Fruit fly (Drosophila melanogaster) whole organism, embryonic: ENCODE results near the gene Cbp20.

ENCODE experiments used
- Aef1 ChIP-seq: fragments of 200-800 bp; sonication (Bioruptor generic); IDR thresholded peaks from 3 replicates; pipeline ENCODE4 v1.3.6; 2022; ENCODE audit warnings: missing biosample characterization, missing genetic modification characterization
- CG10543 ChIP-seq: fragments of 200-800 bp; sonication (Bioruptor generic); optimal IDR thresholded peaks from 3 replicates; lab custom pipeline; 2017; ENCODE audit warnings: missing biosample characterization, mild to moderate bottlenecking, missing genetic modification characterization, moderate library complexity
- CG10979 ChIP-seq: fragments of 200-800 bp; sonication (Bioruptor generic); optimal IDR thresholded peaks from 2 replicates; lab custom pipeline; 2018; ENCODE audit warnings: missing biosample characterization, mild to moderate bottlenecking, missing genetic modification characterization, moderate library complexity
- CG11093 ChIP-seq: fragments of 200-800 bp; sonication (Bioruptor generic); IDR thresholded peaks from 3 replicates; pipeline ENCODE4 v1.3.6; 2022; ENCODE audit warnings: missing biosample characterization, missing genetic modification characterization
- CG11504 ChIP-seq: fragments of 200-800 bp; sonication (Bioruptor generic); optimal IDR thresholded peaks from 3 replicates; lab custom pipeline; 2019; ENCODE audit warnings: missing biosample characterization, mild to moderate bottlenecking, missing genetic modification characterization, moderate library complexity
- CG12219 ChIP-seq: fragments of 200-800 bp; sonication (Bioruptor generic); optimal IDR thresholded peaks from 3 replicates; lab custom pipeline; 2018; ENCODE audit warnings: missing biosample characterization, mild to moderate bottlenecking, missing genetic modification characterization
- CG1529 ChIP-seq: fragments of 200-800 bp; sonication (Bioruptor generic); optimal IDR thresholded peaks from 3 replicates; lab custom pipeline; 2018; ENCODE audit warnings: missing biosample characterization, missing genetic modification characterization
- CG15601 ChIP-seq: fragments of 200-800 bp; sonication (Bioruptor generic); optimal IDR thresholded peaks from 3 replicates; lab custom pipeline; 2019; ENCODE audit warnings: missing biosample characterization, mild to moderate bottlenecking, missing genetic modification characterization, moderate library complexity
- CG1602 ChIP-seq: fragments of 200-800 bp; sonication (Bioruptor generic); optimal IDR thresholded peaks from 3 replicates; lab custom pipeline; 2016; ENCODE audit warnings: missing biosample characterization, missing genetic modification characterization
- CG16813 ChIP-seq: fragments of 200-800 bp; sonication (Bioruptor generic); IDR thresholded peaks from 3 replicates; pipeline ENCODE4 v1.3.6; 2022; ENCODE audit warnings: missing biosample characterization, missing genetic modification characterization; ENCODE audit not compliant: partially characterized antibody
- CG16815 ChIP-seq: fragments of 200-800 bp; sonication (Bioruptor generic); optimal IDR thresholded peaks from 3 replicates; lab custom pipeline; 2017; ENCODE audit warnings: missing biosample characterization, mild to moderate bottlenecking, missing genetic modification characterization
- CG17385 ChIP-seq: fragments of 200-800 bp; sonication (Bioruptor generic); optimal IDR thresholded peaks from 3 replicates; lab custom pipeline; 2018; ENCODE audit warnings: missing biosample characterization, mild to moderate bottlenecking, missing genetic modification characterization
- CG2120 ChIP-seq: fragments of 200-800 bp; sonication (Bioruptor generic); optimal IDR thresholded peaks from 3 replicates; lab custom pipeline; 2016; ENCODE audit warnings: missing biosample characterization, missing genetic modification characterization
- CG30431 ChIP-seq: fragments of 200-800 bp; sonication (Bioruptor generic); optimal IDR thresholded peaks from 2 replicates; lab custom pipeline; 2017; ENCODE audit warnings: missing biosample characterization, missing genetic modification characterization
- CG31365 ChIP-seq: fragments of 200-800 bp; sonication (Bioruptor generic); optimal IDR thresholded peaks from 2 replicates; lab custom pipeline; 2018; ENCODE audit warnings: missing biosample characterization, mild to moderate bottlenecking, missing genetic modification characterization
- CG32532 ChIP-seq: fragments of 200-800 bp; sonication (Bioruptor generic); IDR thresholded peaks from 2 replicates; pipeline ENCODE4 v1.3.6; 2022; ENCODE audit warnings: missing biosample characterization, missing genetic modification characterization
- CG3726 ChIP-seq: fragments of 200-800 bp; sonication (Bioruptor generic); IDR thresholded peaks from 3 replicates; pipeline ENCODE4, ENCODE4 v1.3.6; 2022; ENCODE audit warnings: missing biosample characterization, missing genetic modification characterization
- CG3847 ChIP-seq: fragments of 200-800 bp; sonication (Bioruptor generic); IDR thresholded peaks from 2 replicates; pipeline ENCODE4 v1.3.6; 2022; ENCODE audit warnings: missing biosample characterization, missing genetic modification characterization
- CG6765 ChIP-seq: fragments of 200-800 bp; sonication (Bioruptor generic); optimal IDR thresholded peaks from 3 replicates; lab custom pipeline; 2017; ENCODE audit warnings: missing biosample characterization, mild to moderate bottlenecking, missing genetic modification characterization
- CG6854 ChIP-seq: fragments of 200-800 bp; sonication (Bioruptor generic); optimal IDR thresholded peaks from 3 replicates; lab custom pipeline; 2017; ENCODE audit warnings: missing biosample characterization, mild to moderate bottlenecking, missing genetic modification characterization
- CG7963 ChIP-seq: fragments of 200-800 bp; sonication (Bioruptor generic); IDR thresholded peaks from 3 replicates; pipeline ENCODE4 v1.3.6; 2022; ENCODE audit warnings: missing biosample characterization, missing genetic modification characterization; ENCODE audit not compliant: partially characterized antibody
- CG8765 ChIP-seq: fragments of 200-800 bp; sonication (Bioruptor generic); IDR thresholded peaks from 2 replicates; pipeline ENCODE4 v1.3.6; 2022; ENCODE audit warnings: missing biosample characterization, missing genetic modification characterization
- CG9817 ChIP-seq: fragments of 200-800 bp; sonication (Bioruptor generic); optimal IDR thresholded peaks from 2 replicates; lab custom pipeline; 2018; ENCODE audit warnings: missing biosample characterization, mild to moderate bottlenecking, missing genetic modification characterization, moderate library complexity
- CHES-1-like ChIP-seq: fragments of 200-800 bp; sonication (Bioruptor generic); optimal IDR thresholded peaks from 2 replicates; lab custom pipeline; 2016; ENCODE audit warnings: missing biosample characterization, missing genetic modification characterization
- D ChIP-seq, 2 experiments: fragments of 200-800 bp in 1 of 2; fragments of >200 bp in 1 of 2; sonication (Bioruptor generic) in 1 of 2; optimal IDR thresholded peaks; 2 replicates in 1 of 2; 3 replicates in 1 of 2; lab custom pipeline; 2017; ENCODE audit warnings: mild to moderate bottlenecking in 1 of 2, missing biosample characterization in 1 of 2, missing genetic modification characterization in 1 of 2, missing genetic modification reagents in 1 of 2
- D19B ChIP-seq: fragments of 200-800 bp; sonication (Bioruptor generic); optimal IDR thresholded peaks from 2 replicates; lab custom pipeline; 2017; ENCODE audit warnings: missing biosample characterization, mild to moderate bottlenecking, missing genetic modification characterization
- Dek ChIP-seq: fragments of 200-800 bp; sonication (Bioruptor generic); optimal IDR thresholded peaks from 3 replicates; lab custom pipeline; 2019; ENCODE audit warnings: missing biosample characterization, mild to moderate bottlenecking, missing genetic modification characterization, moderate library complexity
- E2f2 ChIP-seq: fragments of 200-800 bp; sonication (Bioruptor generic); IDR thresholded peaks from 2 replicates; pipeline ENCODE4 v1.3.6; 2022; ENCODE audit warnings: missing biosample characterization, missing genetic modification characterization
- Hmr ChIP-seq: fragments of 200-800 bp; sonication (Bioruptor generic); optimal IDR thresholded peaks from 3 replicates; lab custom pipeline; 2017; ENCODE audit warnings: mild to moderate bottlenecking, missing biosample characterization, missing genetic modification reagents, missing genetic modification characterization
- NK7.1 ChIP-seq: fragments of 200-800 bp; sonication (Bioruptor generic); optimal IDR thresholded peaks from 3 replicates; lab custom pipeline; 2016; ENCODE audit warnings: missing biosample characterization, missing genetic modification characterization
- Optix ChIP-seq: fragments of 200-800 bp; sonication (Bioruptor generic); IDR thresholded peaks from 3 replicates; pipeline ENCODE4 v1.3.6; 2022; ENCODE audit warnings: missing biosample characterization, missing genetic modification characterization
- Ravus ChIP-seq: fragments of 200-800 bp; sonication (Bioruptor generic); IDR thresholded peaks from 2 replicates; pipeline ENCODE4 v1.3.6; 2022; ENCODE audit warnings: missing biosample characterization, missing genetic modification characterization
- Ssrp ChIP-seq: fragments of 200-800 bp; sonication (Bioruptor generic); optimal IDR thresholded peaks from 2 replicates; lab custom pipeline; 2018; ENCODE audit warnings: missing biosample characterization, mild to moderate bottlenecking, missing genetic modification characterization, moderate library complexity
- bcd ChIP-seq: fragments of 200-800 bp; sonication (Bioruptor generic); optimal IDR thresholded peaks from 2 replicates; lab custom pipeline; 2017; ENCODE audit warnings: missing biosample characterization, mild to moderate bottlenecking, missing genetic modification characterization
- br ChIP-seq: fragments of >200 bp; optimal IDR thresholded peaks from 2 replicates; lab custom pipeline; 2017
- crol ChIP-seq: fragments of 200-800 bp; sonication (Bioruptor generic); IDR thresholded peaks from 2 replicates; pipeline ENCODE4 v1.3.6; 2022; ENCODE audit warnings: missing biosample characterization, missing genetic modification characterization
- dmrt11E ChIP-seq: fragments of 200-800 bp; sonication (Bioruptor generic); optimal IDR thresholded peaks from 3 replicates; lab custom pipeline; 2018; ENCODE audit warnings: missing biosample characterization, mild to moderate bottlenecking, missing genetic modification characterization, moderate library complexity
- fru ChIP-seq: fragments of >200 bp; optimal IDR thresholded peaks from 2 replicates; lab custom pipeline; 2017
- ftz-f1 ChIP-seq: fragments of 200-800 bp; sonication (Bioruptor generic); optimal IDR thresholded peaks from 2 replicates; lab custom pipeline; 2016; ENCODE audit warnings: missing biosample characterization, missing genetic modification characterization
- grn ChIP-seq: fragments of 200-800 bp; sonication (Bioruptor generic); optimal IDR thresholded peaks from 3 replicates; lab custom pipeline; 2017; ENCODE audit warnings: missing biosample characterization, missing genetic modification characterization
- insv ChIP-seq, 2 experiments: fragments of 200-800 bp; sonication (Bioruptor generic); optimal IDR thresholded peaks; 3 replicates each; lab custom pipeline; 2016 to 2018; ENCODE audit warnings: missing biosample characterization in 2 of 2, missing genetic modification characterization in 2 of 2
- nau ChIP-seq: fragments of 200-800 bp; sonication (Bioruptor generic); optimal IDR thresholded peaks from 3 replicates; lab custom pipeline; 2017; ENCODE audit warnings: missing biosample characterization, mild to moderate bottlenecking, missing genetic modification characterization, missing genetic modification reagents
- nerfin-1 ChIP-seq: fragments of 200-800 bp; sonication (Bioruptor generic); optimal IDR thresholded peaks from 3 replicates; lab custom pipeline; 2019; ENCODE audit warnings: missing biosample characterization, mild to moderate bottlenecking, missing genetic modification characterization, moderate library complexity
- pb ChIP-seq: fragments of 200-800 bp; sonication (Bioruptor generic); optimal IDR thresholded peaks from 3 replicates; lab custom pipeline; 2016; ENCODE audit warnings: missing biosample characterization, missing genetic modification characterization
- pfk ChIP-seq: fragments of 200-800 bp; sonication (Bioruptor generic); optimal IDR thresholded peaks from 2 replicates; lab custom pipeline; 2018; ENCODE audit warnings: missing biosample characterization, mild to moderate bottlenecking, missing genetic modification characterization, moderate library complexity
- tio ChIP-seq: fragments of 200-800 bp; sonication (Bioruptor generic); optimal IDR thresholded peaks from 2 replicates; lab custom pipeline; 2017; ENCODE audit warnings: missing biosample characterization, missing genetic modification characterization, inconsistent platforms
- tup ChIP-seq: fragments of 200-800 bp; sonication (Bioruptor generic); optimal IDR thresholded peaks from 2 replicates; lab custom pipeline; 2016; ENCODE audit warnings: missing biosample characterization, mild to moderate bottlenecking, missing genetic modification characterization, moderate library complexity
- twi ChIP-seq: fragments of 200-800 bp; optimal IDR thresholded peaks from 2 replicates; lab custom pipeline; 2019; ENCODE audit warnings: missing biosample characterization, mild to moderate bottlenecking, missing genetic modification characterization, moderate library complexity
- wdn ChIP-seq: fragments of 200-800 bp; sonication (Bioruptor generic); IDR thresholded peaks from 2 replicates; pipeline ENCODE4 v1.3.6; 2022; ENCODE audit warnings: missing biosample characterization, missing genetic modification characterization
- zfh1 ChIP-seq: fragments of 200-800 bp; sonication (Bioruptor generic); IDR thresholded peaks from 3 replicates; pipeline ENCODE4 v1.3.6; 2022; ENCODE audit warnings: missing biosample characterization, missing genetic modification characterization

Cbp20 gene

dm6 chr3R:18125023-18125630 lies 39.3 kb upstream of the Cbp20 start (continued):
- TF ChIP-seq CG10543 (GFP tag; lab: Kevin White, UChicago) (peak; percentile 51), CG6765 (GFP tag; lab: Kevin White, UChicago) (peak; percentile 27), Hmr (peak; percentile 47), CG30431 (GFP tag; lab: Kevin White, UChicago) (peak; percentile 70), CG15601 (tag; lab: Kevin White, UChicago) (peak; percentile 30), bcd (GFP tag; lab: Kevin White, UChicago) (peak; percentile 76), ftz-f1 (GFP tag; lab: Kevin White, UChicago) (no peak), crol (GFP tag; lab: Robert Waterston, UW) (0 out of 2 replicates have a peak, but pooled peaks have one; percentile 24), pfk (GFP tag; lab: Kevin White, UChicago) (no peak), D19B (GFP tag; lab: Kevin White, UChicago) (peak; percentile 28), CG9817 (tag; lab: Kevin White, UChicago) (peak; percentile 74), CG16813 (GFP tag; lab: Robert Waterston, UW) (no peak), twi (tag; lab: Kevin White, UChicago) (peak; percentile 17), CG1529 (GFP tag; lab: Kevin White, UChicago) (peak; percentile 51), CG17385 (GFP tag; lab: Kevin White, UChicago) (peak; percentile 54), Ssrp (tag; lab: Kevin White, UChicago) (peak; percentile 62), CG1602 (GFP tag; lab: Kevin White, UChicago) (peak; percentile 61), insv (GFP tag; optimal IDR thresholded peaks at IDR 0.05; lab: Kevin White, UChicago) (no peak), br (lab: Kevin White, UChicago) (no peak), zfh1 (GFP tag; lab: Robert Waterston, UW) (peak; percentile 96), tup (GFP tag; lab: Kevin White, UChicago) (peak; percentile 18), CG8765 (GFP tag; lab: Robert Waterston, UW) (peak; percentile 88), CG12219 (peak; percentile 51), CG3726 (GFP tag; lab: Robert Waterston, UW) (peak; percentile 90; the same call in 2 of the 3 replicates), nau (peak; percentile 41), NK7.1 (GFP tag; lab: Kevin White, UChicago) (peak; percentile 64), CG31365 (tag; lab: Kevin White, UChicago) (peak; percentile 54), wdn (GFP tag; lab: Robert Waterston, UW) (peak; percentile 76), CG2120 (GFP tag; lab: Kevin White, UChicago) (peak; percentile 75), pb (GFP tag; lab: Kevin White, UChicago) (peak; percentile 74), Aef1 (GFP tag; lab: Robert Waterston, UW) (peak; percentile 88), D (optimal IDR thresholded peaks at IDR 0.05; lab: Kevin White, UChicago) (no peak), D (GFP tag; optimal IDR thresholded peaks at IDR 0.05; lab: Kevin White, UChicago) (peak; percentile 63), CG16815 (peak; percentile 77), nerfin-1 (tag; lab: Kevin White, UChicago) (no peak), CG11504 (peak; percentile 73), fru (lab: Kevin White, UChicago) (no peak), CG11093 (GFP tag; lab: Robert Waterston, UW) (peak; percentile 92), grn (GFP tag; lab: Kevin White, UChicago) (peak; percentile 58), dmrt11E (tag; lab: Kevin White, UChicago) (peak; percentile 74), Ravus (GFP tag; lab: Robert Waterston, UW) (peak; percentile 36), CG10979 (peak; percentile 77), CG6854 (GFP tag; lab: Kevin White, UChicago) (no peak), CG3847 (GFP tag; lab: Robert Waterston, UW) (peak; percentile 72), CG32532 (GFP tag; lab: Robert Waterston, UW) (peak; percentile 95), CHES-1-like (peak; percentile 60), Optix (GFP tag; lab: Robert Waterston, UW) (peak; percentile 89), tio (GFP tag; lab: Kevin White, UChicago) (peak; percentile 45), CG7963 (GFP tag; lab: Robert Waterston, UW) (no peak), E2f2 (GFP tag; lab: Robert Waterston, UW) (peak; percentile 49; the same call in 1 of the 2 replicates), Dek (tag; lab: Kevin White, UChicago) (peak; percentile 61)
